Worm (Caenorhabditis elegans) whole organism, early embryonic: Measurements from ENCODE around the gene C07A4.3.

Source experiments
- F13C5.2 ChIP-seq: sonication (generic microtip); optimal IDR thresholded peaks from 2 replicates; lab custom pipeline; 2017; ENCODE audit warnings: mild to moderate bottlenecking, missing genetic modification characterization, inconsistent platforms, missing compliant biosample characterization
- aly-1 ChIP-seq: sonication (generic microtip); optimal IDR thresholded peaks from 2 replicates; lab custom pipeline; 2016; ENCODE audit warnings: missing genetic modification characterization, missing compliant biosample characterization
- ama-1 ChIP-seq: fragments of 150-350 bp; optimal IDR thresholded peaks from 2 replicates; lab custom pipeline; 2014
- ceh-13 ChIP-seq: fragments of 200-800 bp; sonication (Bioruptor generic); optimal IDR thresholded peaks from 2 replicates; lab custom pipeline; 2018; ENCODE audit warnings: mild to moderate bottlenecking, missing genetic modification characterization, missing compliant biosample characterization
- ceh-36 ChIP-seq: sonication (generic microtip); optimal IDR thresholded peaks from 2 replicates; lab custom pipeline; 2016; ENCODE audit warnings: missing genetic modification characterization, inconsistent platforms, missing compliant biosample characterization
- ets-7 ChIP-seq: sonication (generic microtip); optimal IDR thresholded peaks from 2 replicates; lab custom pipeline; 2016; ENCODE audit warnings: missing genotype, missing genetic modification characterization, missing compliant biosample characterization
- flt-1 ChIP-seq: fragments of 200-800 bp; sonication (Bioruptor generic); IDR thresholded peaks from 2 replicates; pipeline ENCODE4 v1.3.6; 2022; ENCODE audit warnings: missing genetic modification characterization, missing compliant biosample characterization
- hmbx-1 ChIP-seq: sonication (generic microtip); optimal IDR thresholded peaks from 2 replicates; lab custom pipeline; 2016; ENCODE audit warnings: mild to moderate bottlenecking, missing genetic modification characterization, missing compliant biosample characterization
- hmg-4 ChIP-seq: fragments of 200-800 bp; sonication (Bioruptor generic); optimal IDR thresholded peaks from 2 replicates; lab custom pipeline; 2018; ENCODE audit warnings: mild to moderate bottlenecking, missing genetic modification characterization, missing compliant biosample characterization
- hnd-1 ChIP-seq: sonication (generic microtip); optimal IDR thresholded peaks from 2 replicates; lab custom pipeline; 2016; ENCODE audit warnings: missing genetic modification characterization, missing compliant biosample characterization
- pes-1 ChIP-seq: fragments of 200-800 bp; sonication (Bioruptor generic); IDR thresholded peaks from 2 replicates; pipeline ENCODE4 v1.3.6; 2022; ENCODE audit warnings: missing genetic modification reagents, missing genetic modification characterization, missing compliant biosample characterization
- scrt-1 ChIP-seq: fragments of 200-800 bp; sonication (Bioruptor generic); IDR thresholded peaks from 2 replicates; pipeline ENCODE4 v1.3.6; 2022; ENCODE audit warnings: missing genetic modification characterization, missing compliant biosample characterization
- sea-1 ChIP-seq: fragments of 200-800 bp; sonication (Bioruptor generic); conservative IDR thresholded peaks from 2 replicates; pipeline ENCODE4 v1.3.6; 2022; ENCODE audit warnings: missing genetic modification characterization, missing compliant biosample characterization
- tbx-11 ChIP-seq: fragments of 200-800 bp; sonication (Bioruptor generic); IDR thresholded peaks from 2 replicates; pipeline ENCODE4 v1.3.6; 2022; ENCODE audit warnings: missing genetic modification characterization, missing compliant biosample characterization
- tbx-37 ChIP-seq: fragments of 200-800 bp; sonication (Bioruptor generic); conservative IDR thresholded peaks from 2 replicates; pipeline ENCODE4 v1.3.6; 2022; ENCODE audit warnings: missing genetic modification reagents, missing genetic modification characterization, missing compliant biosample characterization
- tra-4 ChIP-seq: sonication (generic microtip); optimal IDR thresholded peaks from 2 replicates; lab custom pipeline; 2017; ENCODE audit warnings: missing genetic modification characterization, missing compliant biosample characterization

Gene C07A4.3

DNA sequence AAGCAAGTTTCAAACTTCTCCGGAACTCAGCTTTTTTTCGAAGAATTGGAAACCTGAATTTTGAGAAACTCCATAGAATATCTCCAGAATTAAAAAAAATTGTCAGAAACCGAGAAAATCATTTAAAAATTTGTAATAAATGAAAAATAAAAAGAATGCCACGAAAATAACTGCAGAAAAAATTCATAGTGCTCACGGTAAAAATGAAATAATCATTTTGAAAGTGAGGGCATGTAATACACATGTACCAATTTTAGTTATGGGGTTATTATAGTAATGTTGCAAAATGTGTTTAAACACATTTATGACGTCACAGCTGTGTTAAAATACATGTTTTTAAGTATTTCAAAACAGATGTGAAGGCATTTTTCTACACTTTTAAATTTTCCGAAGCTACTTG, 42.1 kb downstream of the C07A4.3 start:
- TF ChIP-seq aly-1 (tag; lab: Kevin White, UChicago) (no peak), ets-7 (tag; lab: Kevin White, UChicago) (no peak), tra-4 (tag; lab: Kevin White, UChicago) (no peak), sea-1 (GFP tag; lab: Robert Waterston, UW) (no peak), hnd-1 (tag; lab: Kevin White, UChicago) (no peak), ama-1 (lab: Kevin White, UChicago) (no peak), ceh-13 (GFP tag; lab: Kevin White, UChicago) (no peak), F13C5.2 (tag; lab: Kevin White, UChicago) (no peak)

DNA sequence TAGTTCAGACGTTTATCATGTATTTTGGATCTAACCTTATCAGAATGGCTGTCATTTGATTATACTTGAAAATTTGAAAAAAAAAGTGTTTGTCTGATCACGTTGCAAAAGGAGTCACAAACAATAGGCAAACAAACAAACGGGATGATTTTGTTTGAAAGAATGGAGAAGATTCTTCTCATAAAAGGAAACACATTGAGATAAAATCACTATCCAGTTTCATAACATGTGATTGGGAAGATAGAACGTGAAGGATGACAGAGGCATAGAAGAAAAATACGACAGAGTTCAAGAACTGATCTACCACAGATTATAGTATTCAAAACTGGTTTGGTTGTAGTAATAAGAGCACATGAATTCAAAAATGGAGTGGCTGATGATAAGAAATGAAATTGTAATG, 44.0 kb downstream of the C07A4.3 start, which contains the start of gene F44A6.5:
TSS of gene F44A6.5 (minus strand) at position 151 of the 400 bp plus-strand sequence.
- TF ChIP-seq hnd-1 (tag; lab: Kevin White, UChicago) (no peak), hmg-4 (GFP tag; lab: Kevin White, UChicago) (no peak), tbx-11 (GFP tag; lab: Robert Waterston, UW) (no peak), flt-1 (GFP tag; lab: Robert Waterston, UW) (no peak), aly-1 (tag; lab: Kevin White, UChicago) (no peak), pes-1 (GFP tag; lab: Robert Waterston, UW) (no peak), tbx-37 (GFP tag; lab: Robert Waterston, UW) (no peak), ets-7 (tag; lab: Kevin White, UChicago) (no peak), sea-1 (GFP tag; lab: Robert Waterston, UW) (no peak), tra-4 (tag; lab: Kevin White, UChicago) (no peak), F13C5.2 (tag; lab: Kevin White, UChicago) (no peak), scrt-1 (GFP tag; lab: Robert Waterston, UW) (no peak), ceh-13 (GFP tag; lab: Kevin White, UChicago) (no peak), hmbx-1 (tag; lab: Kevin White, UChicago) (no peak), ceh-36 (tag; lab: Kevin White, UChicago) (no peak)

DNA sequence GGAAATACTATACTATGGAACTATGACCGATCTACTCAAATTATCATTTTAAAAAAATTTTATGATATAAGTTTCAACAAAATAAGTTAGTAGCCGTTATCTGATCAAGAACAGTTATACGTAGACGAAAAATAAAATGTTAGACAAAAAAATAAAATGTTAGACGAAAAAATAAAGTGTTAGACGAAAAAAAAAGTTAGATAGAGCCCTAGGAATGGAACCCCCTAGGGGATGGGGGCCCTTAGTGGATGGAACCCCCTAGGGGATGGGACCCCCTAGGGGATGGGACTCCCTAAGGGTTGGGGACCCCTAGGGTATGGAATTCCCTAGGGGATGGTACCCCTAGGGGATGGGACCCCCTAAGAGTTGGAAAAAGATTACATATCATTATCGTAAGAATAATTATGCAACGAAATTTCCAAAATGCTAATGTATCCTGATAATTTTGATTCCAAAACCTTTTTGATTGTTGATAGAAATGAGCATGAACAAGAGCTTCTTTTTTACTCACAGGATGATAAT, 44.5 kb downstream of the C07A4.3 start:
- no peak for TF ChIP-seq hmg-4 (GFP tag; lab: Kevin White, UChicago)
- TF ChIP-seq aly-1 (tag; lab: Kevin White, UChicago): no peak
- 0 out of 2 replicates have a peak, but pooled peaks have one; percentile 43 for TF ChIP-seq tbx-11 (GFP tag; lab: Robert Waterston, UW)
